Worm (Caenorhabditis elegans): ENCODE data around the gene gcp-2.2.

gcp-2.2 gene

DNA sequence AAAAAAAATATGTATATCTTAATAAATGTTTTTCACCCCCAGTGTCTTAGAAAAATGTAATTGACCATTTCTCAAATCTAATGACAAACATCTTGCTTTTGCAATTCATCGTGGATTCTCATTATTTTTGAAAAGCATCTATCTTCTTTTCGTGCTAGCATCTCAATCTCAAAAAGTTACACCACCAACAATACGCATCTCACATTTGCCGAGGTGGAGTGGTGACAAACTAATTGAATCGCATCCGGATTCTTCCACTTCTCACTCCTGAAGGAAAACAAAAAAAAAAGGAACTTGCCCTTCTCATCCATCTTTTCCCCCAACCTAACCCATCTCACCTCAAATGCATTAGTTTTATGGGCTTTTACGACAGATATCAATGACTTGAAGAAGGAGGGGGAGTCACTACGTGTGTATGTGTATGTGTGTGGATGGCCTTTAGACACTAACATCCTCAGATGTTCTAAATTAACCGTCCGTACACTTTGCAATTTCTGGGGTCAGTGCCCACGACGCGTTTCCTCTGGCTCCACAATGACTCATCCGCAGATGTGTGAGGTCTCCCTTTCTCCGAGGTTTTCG is 10.0 kb downstream of the gcp-2.2 start:
- no peak for TF ChIP-seq ces-1 (GFP tag; optimal IDR thresholded peaks at IDR 0.05)
- peak; percentile 40 for TF ChIP-seq unc-62 (GFP tag; optimal IDR thresholded peaks at IDR 0.05)

ce11 chrX:11548308-11548707 is 10.8 kb downstream of the gcp-2.2 start, which contains the start of gene mig-2:
Gene mig-2, plus strand, starts transcription at chrX:11548608.
- no peak for TF ChIP-seq lin-13 (tag; optimal IDR thresholded peaks at IDR 0.05)
- TF ChIP-seq pha-4 (tag; optimal IDR thresholded peaks at IDR 0.05), result no peak
- no peak for TF ChIP-seq elt-3 (tag; optimal IDR thresholded peaks at IDR 0.05)
- TF ChIP-seq unc-39 (tag; optimal IDR thresholded peaks at IDR 0.05), result no peak
- no peak for TF ChIP-seq sptf-1 (tag; optimal IDR thresholded peaks at IDR 0.05)
- no peak for TF ChIP-seq nhr-28 (tag; optimal IDR thresholded peaks at IDR 0.05)
- no peak for TF ChIP-seq ztf-11 (tag; optimal IDR thresholded peaks at IDR 0.05)
- TF ChIP-seq nhr-76 (tag; optimal IDR thresholded peaks at IDR 0.05), result no peak
- TF ChIP-seq nhr-2 (tag; optimal IDR thresholded peaks at IDR 0.05), result no peak
- no peak for TF ChIP-seq zip-8 (tag; optimal IDR thresholded peaks at IDR 0.05)
- TF ChIP-seq ceh-43 (GFP tag; optimal IDR thresholded peaks at IDR 0.05), result no peak
- TF ChIP-seq sem-2 (GFP tag; optimal IDR thresholded peaks at IDR 0.05), result no peak
- TF ChIP-seq lsy-2 (tag; optimal IDR thresholded peaks at IDR 0.05), result no peak
- no peak for TF ChIP-seq unc-120 (tag; optimal IDR thresholded peaks at IDR 0.05; ENCODE audit: poor library complexity, severe bottlenecking)
- TF ChIP-seq ceh-83 (GFP tag; optimal IDR thresholded peaks at IDR 0.05), result no peak
- no peak for TF ChIP-seq mls-2 (tag; optimal IDR thresholded peaks at IDR 0.05)
- TF ChIP-seq nhr-12 (tag; optimal IDR thresholded peaks at IDR 0.05), result no peak

DNA sequence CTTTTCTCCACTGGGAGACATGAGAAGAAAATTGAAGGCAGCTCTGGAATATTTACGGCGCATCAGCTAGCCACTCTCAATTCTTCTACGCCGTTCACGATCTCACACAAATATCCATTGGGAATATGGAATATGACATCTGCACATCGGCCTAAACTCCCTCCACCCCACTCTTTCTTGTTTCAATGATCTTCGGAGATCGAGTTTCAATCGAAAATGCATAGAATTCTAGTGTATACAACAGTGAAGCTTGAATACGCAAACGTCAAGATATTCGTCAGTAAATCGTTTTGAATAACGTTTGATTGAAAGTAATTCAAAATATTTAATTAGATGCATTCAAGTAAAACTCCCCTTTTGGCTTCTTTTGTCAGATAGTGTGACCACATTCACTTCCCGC is 14.3 kb downstream of the gcp-2.2 start:
- no peak for TF ChIP-seq unc-39 (tag; optimal IDR thresholded peaks at IDR 0.05)
- no peak for TF ChIP-seq drap-1 (GFP tag; optimal IDR thresholded peaks at IDR 0.05)
- TF ChIP-seq ceh-39 (tag; optimal IDR thresholded peaks at IDR 0.05), result no peak
- TF ChIP-seq cnd-1 (tag; optimal IDR thresholded peaks at IDR 0.05), result no peak
- no peak for TF ChIP-seq mep-1 (tag; optimal IDR thresholded peaks at IDR 0.05)
- no peak for TF ChIP-seq zip-8 (tag; optimal IDR thresholded peaks at IDR 0.05)

- peak; percentile 80 for TF ChIP-seq ces-1 (GFP tag; optimal IDR thresholded peaks at IDR 0.05)
- no peak for TF ChIP-seq ceh-39 (tag; optimal IDR thresholded peaks at IDR 0.05)
Observed at ce11 chrX:11552879-11553278, 15.4 kb downstream of the gcp-2.2 start.

- TF ChIP-seq elt-3 (tag; optimal IDR thresholded peaks at IDR 0.05), result no peak
- TF ChIP-seq ces-1 (GFP tag; optimal IDR thresholded peaks at IDR 0.05), result peak; percentile 69
Observed at ce11 chrX:11554522-11554921, 17.0 kb downstream of the gcp-2.2 start.

DNA sequence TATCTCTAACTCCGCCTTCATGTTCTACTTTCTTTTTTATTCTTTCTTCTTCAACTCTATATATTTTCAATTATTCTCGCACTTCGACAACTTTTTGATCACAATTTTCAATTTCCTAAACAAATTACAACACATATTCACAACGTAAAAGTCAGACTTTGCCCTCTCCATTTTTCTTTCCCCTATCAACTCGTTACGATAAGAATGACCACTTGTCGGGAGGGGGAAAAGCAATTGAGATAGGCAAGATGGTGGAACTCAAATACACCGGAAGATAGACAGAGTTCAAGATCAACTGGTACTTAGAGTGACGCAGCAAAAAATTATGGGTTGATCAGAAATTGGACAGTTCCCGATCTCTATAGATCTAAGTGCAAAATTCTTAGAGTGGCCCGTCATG is 17.5 kb downstream of the gcp-2.2 start:
- TF ChIP-seq ham-2 (GFP tag; optimal IDR thresholded peaks at IDR 0.05), result no peak
- TF ChIP-seq mep-1 (tag; optimal IDR thresholded peaks at IDR 0.05), result no peak
- no peak for TF ChIP-seq cnd-1 (tag; optimal IDR thresholded peaks at IDR 0.05)
- TF ChIP-seq lsy-2 (tag; optimal IDR thresholded peaks at IDR 0.05), result no peak
- TF ChIP-seq hlh-1 (tag; optimal IDR thresholded peaks at IDR 0.05), result no peak
- TF ChIP-seq flh-1 (GFP tag; optimal IDR thresholded peaks at IDR 0.05), result no peak
- TF ChIP-seq nhr-237 (tag; optimal IDR thresholded peaks at IDR 0.05), result no peak
- no peak for TF ChIP-seq elt-1 (tag; optimal IDR thresholded peaks at IDR 0.05; ENCODE audit: borderline replicate concordance, insufficient read depth)
- no peak for TF ChIP-seq bed-3 (GFP tag; optimal IDR thresholded peaks at IDR 0.05)
- no peak for TF ChIP-seq ztf-11 (tag; optimal IDR thresholded peaks at IDR 0.05)
- no peak for TF ChIP-seq mab-5 (tag; optimal IDR thresholded peaks at IDR 0.05)
- no peak for TF ChIP-seq ceh-39 (tag; optimal IDR thresholded peaks at IDR 0.05)
- TF ChIP-seq pha-4 (tag; optimal IDR thresholded peaks at IDR 0.05), result no peak
- TF ChIP-seq tbx-8 (GFP tag; optimal IDR thresholded peaks at IDR 0.05), result no peak
- TF ChIP-seq sem-2 (GFP tag; optimal IDR thresholded peaks at IDR 0.05), result no peak
- no peak for TF ChIP-seq lin-32 (GFP tag; optimal IDR thresholded peaks at IDR 0.05)

Measured in whole organism, mixed stage, embryonic.